Worm (Caenorhabditis elegans) whole organism, L3 larva: ENCODE measurements around the gene T04A8.18.

Source experiments
- ZK546.5 ChIP-seq: sonication (generic microtip); optimal IDR thresholded peaks from 2 replicates; lab custom pipeline; 2017; ENCODE audit warnings: missing biosample characterization, missing genetic modification characterization
- aly-2 ChIP-seq: fragments of 150-350 bp; optimal IDR thresholded peaks from 2 replicates; lab custom pipeline; 2014; ENCODE audit warnings: missing biosample characterization, missing genetic modification characterization
- ama-1 ChIP-seq: fragments of 150-350 bp; optimal IDR thresholded peaks from 2 replicates; lab custom pipeline; 2018
- ceh-16 ChIP-seq: sonication (generic microtip); optimal IDR thresholded peaks from 2 replicates; lab custom pipeline; 2017; ENCODE audit warnings: missing biosample characterization, missing genetic modification characterization
- ceh-28 ChIP-seq: fragments of 150-350 bp; optimal IDR thresholded peaks from 2 replicates; lab custom pipeline; 2014; ENCODE audit warnings: missing biosample characterization, missing genetic modification reagents, missing genetic modification characterization
- ceh-82 ChIP-seq: fragments of 150-350 bp; optimal IDR thresholded peaks from 2 replicates; lab custom pipeline; 2014; ENCODE audit warnings: missing biosample characterization, missing genetic modification characterization
- ceh-9 ChIP-seq: sonication (generic microtip); optimal IDR thresholded peaks from 2 replicates; lab custom pipeline; 2018; ENCODE audit warnings: missing biosample characterization, missing genetic modification characterization
- daf-12 ChIP-seq: fragments of 150-350 bp; optimal IDR thresholded peaks from 2 replicates; lab custom pipeline; 2014; ENCODE audit warnings: missing biosample characterization, missing genetic modification reagents, missing genetic modification characterization
- egl-27 ChIP-seq: sonication (generic microtip); optimal IDR thresholded peaks from 4 replicates; lab custom pipeline; 2017; ENCODE audit warnings: missing biosample characterization, missing genetic modification reagents, missing genetic modification characterization
- egl-5 ChIP-seq: fragments of 150-350 bp; optimal IDR thresholded peaks from 2 replicates; lab custom pipeline; 2017; ENCODE audit warnings: missing biosample characterization, missing genetic modification reagents, missing genetic modification characterization, inconsistent platforms
- elt-1 ChIP-seq: fragments of 150-350 bp; optimal IDR thresholded peaks from 2 replicates; lab custom pipeline; 2014; ENCODE audit warnings: missing biosample characterization, missing genetic modification characterization
- elt-2 ChIP-seq: sonication (generic microtip); optimal IDR thresholded peaks from 2 replicates; lab custom pipeline; 2016; ENCODE audit warnings: missing genetic modification reagents, mild to moderate bottlenecking, missing genetic modification characterization, missing compliant biosample characterization
- elt-3 ChIP-seq, 3 experiments: fragments of 150-350 bp in 1 of 3; sonication (generic microtip) in 2 of 3; optimal IDR thresholded peaks; 2 replicates in 2 of 3; 4 replicates in 1 of 3; lab custom pipeline; 2014 to 2017; ENCODE audit warnings: missing biosample characterization in 3 of 3, missing genetic modification characterization in 3 of 3
- eor-1 ChIP-seq, 2 experiments: fragments of 150-350 bp; optimal IDR thresholded peaks; 2 replicates each; lab custom pipeline; 2014 to 2018; ENCODE audit warnings: missing biosample characterization in 2 of 2, missing genetic modification characterization in 2 of 2
- fkh-10 ChIP-seq: sonication (generic microtip); optimal IDR thresholded peaks from 2 replicates; lab custom pipeline; 2017; ENCODE audit warnings: missing biosample characterization, missing genetic modification reagents, missing genetic modification characterization
- fkh-2 ChIP-seq: fragments of 150-350 bp; optimal IDR thresholded peaks from 2 replicates; lab custom pipeline; 2014; ENCODE audit warnings: missing biosample characterization, missing genetic modification reagents, missing genetic modification characterization
- fos-1 ChIP-seq: fragments of 150-350 bp; optimal IDR thresholded peaks from 2 replicates; lab custom pipeline; 2014; ENCODE audit warnings: missing biosample characterization, missing genetic modification characterization
- hmg-11 ChIP-seq: sonication (generic microtip); optimal IDR thresholded peaks from 2 replicates; lab custom pipeline; 2016; ENCODE audit warnings: missing genetic modification characterization, missing compliant biosample characterization
- jun-1 ChIP-seq: fragments of 150-350 bp; optimal IDR thresholded peaks from 2 replicates; lab custom pipeline; 2014; ENCODE audit warnings: missing biosample characterization, missing genetic modification reagents, missing genetic modification characterization
- lin-15B ChIP-seq: fragments of 150-350 bp; optimal IDR thresholded peaks from 2 replicates; lab custom pipeline; 2014; ENCODE audit warnings: missing biosample characterization, missing genetic modification characterization
- lin-39 ChIP-seq: fragments of 150-350 bp; optimal IDR thresholded peaks from 2 replicates; lab custom pipeline; 2018; ENCODE audit warnings: missing biosample characterization, missing genetic modification reagents, missing genetic modification characterization
- lsy-12 ChIP-seq: sonication (generic microtip); optimal IDR thresholded peaks from 2 replicates; lab custom pipeline; 2016; ENCODE audit warnings: mild to moderate bottlenecking, missing genetic modification characterization, missing compliant biosample characterization
- mml-1 ChIP-seq: fragments of 150-350 bp; sonication (generic microtip); optimal IDR thresholded peaks from 3 replicates; lab custom pipeline; 2014; ENCODE audit warnings: missing biosample characterization, missing genetic modification characterization
- nhr-11 ChIP-seq: fragments of 150-350 bp; optimal IDR thresholded peaks from 2 replicates; lab custom pipeline; 2014; ENCODE audit warnings: missing biosample characterization, missing genetic modification characterization
- nhr-12 ChIP-seq: fragments of 150-350 bp; optimal IDR thresholded peaks from 2 replicates; lab custom pipeline; 2014; ENCODE audit warnings: missing biosample characterization, missing genetic modification characterization
- nhr-23 ChIP-seq: fragments of 150-350 bp; optimal IDR thresholded peaks from 2 replicates; lab custom pipeline; 2014; ENCODE audit warnings: missing biosample characterization, missing genetic modification reagents, missing genetic modification characterization
- nhr-237 ChIP-seq: fragments of 150-350 bp; optimal IDR thresholded peaks from 2 replicates; lab custom pipeline; 2014; ENCODE audit warnings: missing biosample characterization, missing genetic modification characterization
- nhr-25 ChIP-seq: sonication (generic microtip); optimal IDR thresholded peaks from 2 replicates; lab custom pipeline; 2017; ENCODE audit warnings: missing biosample characterization, missing genetic modification characterization
- nhr-28 ChIP-seq: fragments of 150-350 bp; optimal IDR thresholded peaks from 2 replicates; lab custom pipeline; 2014; ENCODE audit warnings: missing biosample characterization, missing genetic modification characterization
- nhr-43 ChIP-seq: sonication (generic microtip); optimal IDR thresholded peaks from 2 replicates; lab custom pipeline; 2016; ENCODE audit warnings: mild to moderate bottlenecking, missing genetic modification characterization, missing compliant biosample characterization; ENCODE audit not compliant: poor library complexity, severe bottlenecking
- nhr-67 ChIP-seq: fragments of 150-350 bp; optimal IDR thresholded peaks from 2 replicates; lab custom pipeline; 2014; ENCODE audit warnings: missing biosample characterization, missing genetic modification characterization
- nhr-76 ChIP-seq: fragments of 150-350 bp; sonication (generic microtip); optimal IDR thresholded peaks from 5 replicates; lab custom pipeline; 2014; ENCODE audit warnings: missing biosample characterization, missing genetic modification characterization
- nhr-77 ChIP-seq: fragments of 150-350 bp; optimal IDR thresholded peaks from 2 replicates; lab custom pipeline; 2014; ENCODE audit warnings: missing biosample characterization, missing genetic modification characterization
- pha-4 ChIP-seq: fragments of 150-350 bp; optimal IDR thresholded peaks from 2 replicates; lab custom pipeline; 2014; ENCODE audit warnings: missing biosample characterization, missing genetic modification reagents, missing genetic modification characterization
- sea-2 ChIP-seq: fragments of 150-350 bp; sonication (generic microtip); optimal IDR thresholded peaks from 4 replicates; lab custom pipeline; 2014; ENCODE audit warnings: missing biosample characterization, missing genetic modification reagents, missing genetic modification characterization
- skn-1 ChIP-seq: fragments of 150-350 bp; optimal IDR thresholded peaks from 2 replicates; lab custom pipeline; 2014; ENCODE audit warnings: missing biosample characterization, missing genetic modification characterization
- snpc-4 ChIP-seq: fragments of 150-350 bp; optimal IDR thresholded peaks from 2 replicates; lab custom pipeline; 2014; ENCODE audit warnings: missing biosample characterization, missing genetic modification characterization
- tbx-2 ChIP-seq: sonication (generic microtip); optimal IDR thresholded peaks from 2 replicates; lab custom pipeline; 2016; ENCODE audit warnings: mild to moderate bottlenecking, missing genetic modification characterization, missing compliant biosample characterization
- unc-39 ChIP-seq: sonication (generic microtip); optimal IDR thresholded peaks from 4 replicates; lab custom pipeline; 2017; ENCODE audit warnings: missing biosample characterization, missing genetic modification characterization
- unc-62 ChIP-seq: fragments of 150-350 bp; sonication (generic microtip); optimal IDR thresholded peaks from 4 replicates; lab custom pipeline; 2014; ENCODE audit warnings: missing biosample characterization, missing genetic modification reagents, missing genetic modification characterization
- zag-1 ChIP-seq: fragments of 150-350 bp; optimal IDR thresholded peaks from 2 replicates; lab custom pipeline; 2014; ENCODE audit warnings: missing biosample characterization, missing genetic modification characterization
- ztf-11 ChIP-seq: fragments of 150-350 bp; optimal IDR thresholded peaks from 2 replicates; lab custom pipeline; 2014; ENCODE audit warnings: missing biosample characterization, missing genetic modification characterization
- ztf-4 ChIP-seq: fragments of 150-350 bp; optimal IDR thresholded peaks from 2 replicates; lab custom pipeline; 2014; ENCODE audit warnings: missing biosample characterization, missing genetic modification characterization

Gene T04A8.18

DNA sequence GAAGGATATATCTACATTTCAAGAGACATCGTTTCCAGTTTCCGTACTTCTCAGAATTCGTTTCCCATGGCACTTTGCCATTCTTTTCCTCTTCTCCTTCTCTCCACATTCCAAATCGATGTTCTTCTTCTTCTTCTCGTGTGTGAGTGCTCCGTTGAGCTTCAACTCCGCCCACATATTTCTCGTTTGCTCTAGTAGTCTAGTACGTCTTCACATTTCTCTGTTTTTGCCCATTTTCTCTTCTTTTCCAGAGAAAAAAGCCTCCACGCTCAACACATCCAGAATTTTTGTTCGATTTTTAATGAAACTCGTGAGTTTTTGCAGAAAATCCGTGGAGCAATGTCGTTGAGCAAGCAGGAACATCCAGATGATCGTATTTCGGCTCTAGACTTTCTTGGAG, at the start of gene T04A8.18:
Gene T04A8.18, plus strand, starts transcription at position 301 of the 400 bp plus-strand sequence.
- TF ChIP-seq nhr-12 (tag; lab: Kevin White, UChicago) (no peak), nhr-67 (tag; lab: Kevin White, UChicago) (no peak), fkh-10 (GFP tag; lab: Kevin White, UChicago) (no peak), aly-2 (tag; lab: Kevin White, UChicago) (no peak), ztf-11 (no peak), daf-12 (no peak), ztf-4 (tag; lab: Kevin White, UChicago) (no peak), elt-2 (tag; lab: Kevin White, UChicago) (no peak), zag-1 (tag; lab: Kevin White, UChicago) (no peak), nhr-11 (tag; lab: Kevin White, UChicago) (no peak), elt-1 (tag; lab: Kevin White, UChicago) (no peak), hmg-11 (tag; lab: Kevin White, UChicago) (no peak), mml-1 (tag; lab: Kevin White, UChicago) (no peak)

ce11 chrIII:4659426-4659825, 49.6 kb upstream of the T04A8.18 start:
- TF ChIP-seq nhr-28 (tag; lab: Kevin White, UChicago), result no peak
- TF ChIP-seq hmg-11 (tag; lab: Kevin White, UChicago), result no peak
- TF ChIP-seq, all 47 proteins: peak for 0

DNA sequence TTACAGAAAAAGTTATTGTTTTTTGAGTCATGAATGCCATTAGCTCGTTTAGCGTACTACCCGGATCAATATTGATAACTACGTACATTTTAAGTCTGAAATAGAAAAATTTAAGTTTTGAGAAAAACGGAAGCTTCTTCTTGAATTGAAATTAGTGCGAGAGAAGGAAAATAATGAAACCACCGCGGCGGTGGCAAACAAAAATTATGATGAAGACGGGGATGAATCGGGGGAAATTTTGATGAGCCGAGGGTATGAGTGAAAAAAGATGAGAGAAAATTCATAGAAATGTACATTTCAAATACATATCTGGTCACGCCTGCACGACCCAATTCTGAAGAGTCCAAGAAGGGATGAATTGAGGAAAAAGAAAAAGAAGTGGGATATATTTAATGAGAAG, 43.7 kb upstream of the T04A8.18 start, which contains the start of gene T23F11.4:
Gene T23F11.4, minus strand, starts transcription at position 101 of the 400 bp plus-strand sequence.
- TF ChIP-seq nhr-23 (tag; lab: Kevin White, UChicago), result no peak
- TF ChIP-seq snpc-4 (tag; lab: Kevin White, UChicago), result no peak
- no peak for TF ChIP-seq ceh-16 (tag; lab: Kevin White, UChicago)
- no peak for TF ChIP-seq ZK546.5 (tag; lab: Kevin White, UChicago)
- TF ChIP-seq fkh-2 (tag; lab: Kevin White, UChicago), result no peak
- TF ChIP-seq egl-27 (tag; lab: Kevin White, UChicago), result no peak
- no peak for TF ChIP-seq jun-1 (tag; lab: Kevin White, UChicago)
- no peak for TF ChIP-seq nhr-77 (tag; lab: Kevin White, UChicago)
- TF ChIP-seq nhr-237 (tag; lab: Kevin White, UChicago), result no peak
- TF ChIP-seq nhr-28 (tag; lab: Kevin White, UChicago), result no peak
- TF ChIP-seq nhr-67 (tag; lab: Kevin White, UChicago), result no peak
- no peak for TF ChIP-seq elt-1 (tag; lab: Kevin White, UChicago)
- TF ChIP-seq fkh-10 (GFP tag; lab: Kevin White, UChicago), result no peak
- no peak for TF ChIP-seq ztf-4 (tag; lab: Kevin White, UChicago)
- no peak for TF ChIP-seq zag-1 (tag; lab: Kevin White, UChicago)
- no peak for TF ChIP-seq lin-39 (tag; lab: Kevin White, UChicago)
- TF ChIP-seq nhr-25 (tag; lab: Kevin White, UChicago), result no peak
- no peak for TF ChIP-seq nhr-76 (tag; lab: Kevin White, UChicago)

DNA sequence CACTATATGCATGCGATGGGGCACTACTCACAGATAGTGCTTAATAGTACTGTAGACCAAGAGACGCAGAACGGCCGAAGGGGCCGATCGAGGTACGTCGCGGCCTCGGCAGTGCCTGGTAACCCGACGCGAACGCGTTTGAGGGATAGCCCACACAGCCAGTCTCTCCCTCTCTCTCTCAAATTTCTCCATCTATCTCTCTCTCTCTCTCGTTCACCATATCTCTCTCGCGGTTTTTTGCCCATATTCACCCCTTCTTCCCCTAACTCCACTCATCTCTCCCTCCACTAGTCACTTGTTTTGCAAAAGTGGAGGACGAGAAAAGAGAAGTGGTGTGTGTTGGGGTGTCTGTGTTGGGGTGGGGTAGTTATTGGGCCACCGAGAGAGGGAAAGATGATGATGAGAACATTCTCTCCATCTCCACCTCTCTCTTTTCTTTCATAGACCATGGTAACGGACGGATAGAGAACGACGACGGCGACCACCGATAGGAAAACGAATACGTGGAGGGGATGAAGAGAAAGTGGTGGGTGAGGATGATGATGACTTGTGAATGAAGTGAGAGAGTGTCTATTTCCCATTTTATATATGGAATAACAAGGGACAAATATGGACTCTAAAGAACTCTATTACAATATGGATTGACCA, 42.1 kb upstream of the T04A8.18 start:
- TF ChIP-seq nhr-11 (tag; lab: Kevin White, UChicago), result no peak
- no peak for TF ChIP-seq ztf-4 (tag; lab: Kevin White, UChicago)
- peak; percentile 4 for TF ChIP-seq pha-4
- no peak for TF ChIP-seq nhr-77 (tag; lab: Kevin White, UChicago)
- TF ChIP-seq ceh-28 (tag; lab: Kevin White, UChicago), result no peak
- TF ChIP-seq ztf-11, result no peak
- peak; percentile 34 for TF ChIP-seq egl-5 (tag; lab: Kevin White, UChicago)
- TF ChIP-seq ama-1 (lab: Kevin White, UChicago), result no peak
- no peak for TF ChIP-seq nhr-12 (tag; lab: Kevin White, UChicago)
- TF ChIP-seq sea-2 (GFP tag; lab: Kevin White, UChicago), result peak; percentile 39
- no peak for TF ChIP-seq ceh-16 (tag; lab: Kevin White, UChicago)
- no peak for TF ChIP-seq zag-1 (tag; lab: Kevin White, UChicago)
- TF ChIP-seq unc-62, result no peak
- TF ChIP-seq aly-2 (tag; lab: Kevin White, UChicago), result no peak
- no peak for TF ChIP-seq eor-1 (tag; optimal IDR thresholded peaks at IDR 0.05; lab: Kevin White, UChicago)
- TF ChIP-seq mml-1 (tag; lab: Kevin White, UChicago), result no peak
- TF ChIP-seq ceh-9 (tag; lab: Kevin White, UChicago), result no peak
- no peak for TF ChIP-seq elt-3 (tag; optimal IDR thresholded peaks at IDR 0.05; lab: Kevin White, UChicago)
- no peak for TF ChIP-seq ceh-82 (tag; lab: Kevin White, UChicago)
- TF ChIP-seq lsy-12, result peak; percentile 35
- peak; percentile 1 for TF ChIP-seq nhr-43
- no peak for TF ChIP-seq daf-12
- TF ChIP-seq unc-39 (tag; lab: Kevin White, UChicago), result no peak
- peak; percentile 38 for TF ChIP-seq nhr-23 (tag; lab: Kevin White, UChicago)
- no peak for TF ChIP-seq fkh-2 (tag; lab: Kevin White, UChicago)
- TF ChIP-seq nhr-25 (tag; lab: Kevin White, UChicago), result peak; percentile 78
- no peak for TF ChIP-seq fkh-10 (GFP tag; lab: Kevin White, UChicago)
- peak; percentile 22 for TF ChIP-seq jun-1 (tag; lab: Kevin White, UChicago)
- no peak for TF ChIP-seq ZK546.5 (tag; lab: Kevin White, UChicago)
- TF ChIP-seq lin-15B (tag; lab: Kevin White, UChicago), result peak; percentile 48
- no peak for TF ChIP-seq fos-1 (tag; lab: Kevin White, UChicago)
- TF ChIP-seq tbx-2, result peak; percentile 48
- no peak for TF ChIP-seq nhr-28 (tag; lab: Kevin White, UChicago)
- TF ChIP-seq elt-2 (tag; lab: Kevin White, UChicago), result no peak
- TF ChIP-seq skn-1 (tag; lab: Kevin White, UChicago), result no peak
